Worm (Caenorhabditis elegans) whole organism, mixed stage, embryonic: ENCODE measurements around the gene gpa-6.

Experiments
- M03D4.4 ChIP-seq: sonication (generic microtip); optimal IDR thresholded peaks from 2 replicates; lab custom pipeline; 2017; ENCODE audit warnings: mild to moderate bottlenecking, missing genetic modification characterization, missing compliant biosample characterization
- bed-3 ChIP-seq: fragments of 200-800 bp; sonication (Bioruptor generic); optimal IDR thresholded peaks from 3 replicates; lab custom pipeline; 2018; ENCODE audit warnings: mild to moderate bottlenecking, missing genetic modification characterization, moderate library complexity, missing compliant biosample characterization
- blmp-1 ChIP-seq: fragments of 150-350 bp; optimal IDR thresholded peaks from 2 replicates; lab custom pipeline; 2014; ENCODE audit warnings: missing biosample characterization, missing genetic modification characterization
- ceh-39 ChIP-seq: fragments of 150-350 bp; optimal IDR thresholded peaks from 2 replicates; lab custom pipeline; 2014; ENCODE audit warnings: missing biosample characterization, missing genetic modification characterization
- ces-1 ChIP-seq: fragments of 150-350 bp; optimal IDR thresholded peaks from 2 replicates; lab custom pipeline; 2014; ENCODE audit warnings: missing biosample characterization, missing genetic modification reagents, missing genetic modification characterization
- cnd-1 ChIP-seq: fragments of 200-800 bp; sonication (Bioruptor generic); optimal IDR thresholded peaks from 2 replicates; lab custom pipeline; 2018; ENCODE audit warnings: mild to moderate bottlenecking, missing genetic modification characterization, missing compliant biosample characterization
- drap-1 ChIP-seq: fragments of 200-800 bp; sonication (Bioruptor generic); optimal IDR thresholded peaks from 3 replicates; lab custom pipeline; 2018; ENCODE audit warnings: mild to moderate bottlenecking, missing genetic modification characterization, missing compliant biosample characterization
- elt-1 ChIP-seq: sonication (generic microtip); optimal IDR thresholded peaks from 2 replicates; lab custom pipeline; 2017; ENCODE audit warnings: missing genetic modification characterization, mild to moderate bottlenecking, missing compliant biosample characterization, antibody characterized with exemption, moderate library complexity, borderline replicate concordance; ENCODE audit not compliant: insufficient read depth
- elt-3 ChIP-seq: fragments of 150-350 bp; optimal IDR thresholded peaks from 2 replicates; lab custom pipeline; 2014; ENCODE audit warnings: missing biosample characterization, missing genetic modification characterization
- flh-1 ChIP-seq: fragments of 200-800 bp; sonication (Bioruptor generic); optimal IDR thresholded peaks from 2 replicates; lab custom pipeline; 2018; ENCODE audit warnings: mild to moderate bottlenecking, missing genetic modification characterization, moderate library complexity, missing compliant biosample characterization
- ham-2 ChIP-seq: fragments of 200-800 bp; sonication (Bioruptor generic); optimal IDR thresholded peaks from 2 replicates; lab custom pipeline; 2018; ENCODE audit warnings: mild to moderate bottlenecking, missing genetic modification characterization, missing compliant biosample characterization
- hlh-1 ChIP-seq: fragments of 150-350 bp; optimal IDR thresholded peaks from 2 replicates; lab custom pipeline; 2014; ENCODE audit warnings: missing biosample characterization, missing genetic modification reagents, missing genetic modification characterization
- lin-13 ChIP-seq: fragments of 150-350 bp; optimal IDR thresholded peaks from 2 replicates; lab custom pipeline; 2014; ENCODE audit warnings: missing biosample characterization, missing genetic modification characterization
- lin-32 ChIP-seq: fragments of 200-800 bp; sonication (Bioruptor generic); optimal IDR thresholded peaks from 2 replicates; lab custom pipeline; 2018; ENCODE audit warnings: mild to moderate bottlenecking, missing genetic modification characterization, missing compliant biosample characterization
- mab-5 ChIP-seq: fragments of 150-350 bp; optimal IDR thresholded peaks from 2 replicates; lab custom pipeline; 2014; ENCODE audit warnings: missing biosample characterization, missing genetic modification characterization
- mep-1 ChIP-seq: fragments of 150-350 bp; optimal IDR thresholded peaks from 2 replicates; lab custom pipeline; 2017; ENCODE audit warnings: missing biosample characterization, missing genetic modification reagents, missing genetic modification characterization, inconsistent platforms
- mls-2 ChIP-seq: sonication (generic microtip); optimal IDR thresholded peaks from 2 replicates; lab custom pipeline; 2016; ENCODE audit warnings: mild to moderate bottlenecking, missing genetic modification characterization, moderate library complexity, missing compliant biosample characterization
- nhr-12 ChIP-seq: fragments of 150-350 bp; optimal IDR thresholded peaks from 2 replicates; lab custom pipeline; 2014; ENCODE audit warnings: missing biosample characterization, missing genetic modification characterization
- nhr-2 ChIP-seq: fragments of 150-350 bp; optimal IDR thresholded peaks from 2 replicates; lab custom pipeline; 2014; ENCODE audit warnings: missing biosample characterization, missing genetic modification characterization
- nhr-237 ChIP-seq: fragments of 150-350 bp; optimal IDR thresholded peaks from 2 replicates; lab custom pipeline; 2014; ENCODE audit warnings: missing biosample characterization, missing genetic modification characterization
- nhr-28 ChIP-seq: fragments of 150-350 bp; optimal IDR thresholded peaks from 2 replicates; lab custom pipeline; 2014; ENCODE audit warnings: missing biosample characterization, missing genetic modification characterization
- sem-2 ChIP-seq: fragments of 200-800 bp; sonication (Bioruptor generic); optimal IDR thresholded peaks from 2 replicates; lab custom pipeline; 2018; ENCODE audit warnings: mild to moderate bottlenecking, missing genetic modification characterization, missing compliant biosample characterization
- snpc-4 ChIP-seq: fragments of 150-350 bp; optimal IDR thresholded peaks from 2 replicates; lab custom pipeline; 2014; ENCODE audit warnings: missing biosample characterization, missing genetic modification characterization
- sptf-1 ChIP-seq: sonication (generic microtip); optimal IDR thresholded peaks from 2 replicates; lab custom pipeline; 2017; ENCODE audit warnings: mild to moderate bottlenecking, missing genetic modification characterization, moderate library complexity, missing compliant biosample characterization
- tbx-8 ChIP-seq: fragments of 200-800 bp; sonication (Bioruptor generic); optimal IDR thresholded peaks from 2 replicates; lab custom pipeline; 2018; ENCODE audit warnings: mild to moderate bottlenecking, missing genetic modification characterization, moderate library complexity, missing compliant biosample characterization
- unc-120 ChIP-seq: sonication (generic microtip); optimal IDR thresholded peaks from 2 replicates; lab custom pipeline; 2017; ENCODE audit warnings: missing genetic modification characterization, missing compliant biosample characterization; ENCODE audit not compliant: poor library complexity, severe bottlenecking
- unc-39 ChIP-seq: fragments of 150-350 bp; optimal IDR thresholded peaks from 2 replicates; lab custom pipeline; 2014; ENCODE audit warnings: missing biosample characterization, missing genetic modification characterization
- unc-62 ChIP-seq: fragments of 150-350 bp; optimal IDR thresholded peaks from 2 replicates; lab custom pipeline; 2014; ENCODE audit warnings: missing biosample characterization, missing genetic modification reagents, missing genetic modification characterization
- zip-8 ChIP-seq: fragments of 150-350 bp; optimal IDR thresholded peaks from 2 replicates; lab custom pipeline; 2014; ENCODE audit warnings: missing biosample characterization, missing genetic modification characterization
- ztf-11 ChIP-seq: fragments of 150-350 bp; optimal IDR thresholded peaks from 2 replicates; lab custom pipeline; 2014; ENCODE audit warnings: missing biosample characterization, missing genetic modification characterization

Gene gpa-6

DNA sequence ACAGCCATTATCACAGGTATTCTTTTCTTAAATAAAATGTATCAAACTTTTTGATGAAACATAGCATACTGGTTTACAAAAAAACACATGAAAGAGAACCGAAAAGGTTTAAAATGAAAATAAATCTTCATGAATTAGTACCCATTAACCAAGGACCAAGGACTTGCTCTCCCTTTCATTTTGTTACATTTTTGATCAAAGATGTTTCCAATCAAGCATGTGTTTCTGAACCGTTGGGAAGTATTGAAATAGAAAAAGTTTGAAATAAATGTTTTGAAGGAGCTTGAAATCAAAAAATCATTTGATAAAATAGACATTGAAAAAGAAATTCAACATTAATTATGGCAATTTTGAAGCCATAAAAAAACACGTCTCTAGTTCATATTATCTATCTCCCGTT is 21.5 kb downstream of the gpa-6 start:
- no peak for TF ChIP-seq elt-3 (tag; lab: Kevin White, UChicago)
- no peak for TF ChIP-seq ces-1 (GFP tag; lab: Kevin White, UChicago)
- no peak for TF ChIP-seq M03D4.4 (tag; lab: Kevin White, UChicago)
- no peak for TF ChIP-seq mls-2 (tag; lab: Kevin White, UChicago)
- no peak for TF ChIP-seq mab-5 (tag; lab: Kevin White, UChicago)
- TF ChIP-seq blmp-1 (tag; lab: Kevin White, UChicago): no peak
- no peak for TF ChIP-seq nhr-12 (tag; lab: Kevin White, UChicago)
- TF ChIP-seq ceh-39 (tag; lab: Kevin White, UChicago): no peak
- TF ChIP-seq nhr-2 (tag; lab: Kevin White, UChicago): no peak
- TF ChIP-seq snpc-4: no peak
- no peak for TF ChIP-seq ztf-11 (tag; lab: Kevin White, UChicago)
- no peak for TF ChIP-seq ham-2 (GFP tag; lab: Kevin White, UChicago)
- no peak for TF ChIP-seq mep-1 (tag; lab: Kevin White, UChicago)
- TF ChIP-seq flh-1 (GFP tag; lab: Kevin White, UChicago): no peak
- no peak for TF ChIP-seq sem-2
- no peak for TF ChIP-seq nhr-237
- TF ChIP-seq, all 35 proteins: peak for 0

DNA sequence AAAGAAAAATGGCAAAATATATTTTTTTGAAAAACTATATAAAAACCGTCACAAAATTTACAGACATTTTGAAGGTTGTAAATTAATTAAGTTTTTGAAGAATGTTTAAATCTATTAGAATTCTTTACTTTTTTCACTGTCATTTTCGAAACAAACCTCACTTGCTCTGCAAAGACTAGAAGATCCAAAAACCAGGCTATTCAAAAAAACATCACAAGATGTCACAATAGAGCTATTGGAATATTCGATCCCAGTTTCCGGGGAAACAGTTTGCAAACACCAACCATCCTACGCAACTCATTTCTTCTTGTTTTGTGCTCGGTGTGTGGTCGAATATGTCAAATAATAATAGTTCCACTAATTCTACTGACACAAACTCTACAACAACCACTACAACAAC is 25.8 kb downstream of the gpa-6 start, which contains the start of gene R12H7.4:
Gene R12H7.4 (plus strand): TSS at position 301 of the 400 bp plus-strand sequence.
- TF ChIP-seq tbx-8 (GFP tag; lab: Kevin White, UChicago): no peak
- TF ChIP-seq elt-1 (tag; lab: Kevin White, UChicago): no peak
- no peak for TF ChIP-seq unc-62
- no peak for TF ChIP-seq nhr-28 (tag; lab: Kevin White, UChicago)
- no peak for TF ChIP-seq zip-8 (tag; lab: Kevin White, UChicago)
- no peak for TF ChIP-seq unc-39 (tag; lab: Kevin White, UChicago)
- TF ChIP-seq ham-2 (GFP tag; lab: Kevin White, UChicago): no peak
- TF ChIP-seq ceh-39 (tag; lab: Kevin White, UChicago): no peak
- TF ChIP-seq lin-13 (tag; lab: Kevin White, UChicago): no peak
- TF ChIP-seq elt-3 (tag; lab: Kevin White, UChicago): no peak
- no peak for TF ChIP-seq blmp-1 (tag; lab: Kevin White, UChicago)
- TF ChIP-seq ces-1 (GFP tag; lab: Kevin White, UChicago): no peak
- TF ChIP-seq sptf-1: no peak
- no peak for TF ChIP-seq cnd-1 (tag; lab: Kevin White, UChicago)
- TF ChIP-seq mep-1 (tag; lab: Kevin White, UChicago): no peak
- TF ChIP-seq nhr-12 (tag; lab: Kevin White, UChicago): no peak

DNA sequence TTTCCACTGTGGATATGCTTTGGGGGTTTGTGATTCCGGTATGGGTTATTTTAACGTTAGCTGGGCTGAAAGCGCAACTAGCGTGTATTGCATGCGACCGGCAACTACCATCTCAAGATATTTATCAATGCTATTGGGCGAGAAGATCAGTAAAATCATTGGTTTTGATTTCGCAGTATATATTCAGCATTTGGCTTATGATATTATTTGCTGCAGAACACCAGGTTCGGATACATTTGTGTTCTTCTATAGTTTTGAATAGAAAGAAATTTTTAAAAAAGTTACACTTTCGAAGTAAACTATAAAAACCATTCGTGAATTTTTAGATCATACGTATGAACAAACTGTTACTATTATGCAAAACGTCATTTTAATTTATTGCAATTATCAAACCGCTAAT is 26.9 kb downstream of the gpa-6 start:
- TF ChIP-seq drap-1 (GFP tag; lab: Kevin White, UChicago) (no peak), nhr-2 (tag; lab: Kevin White, UChicago) (no peak), snpc-4 (no peak), bed-3 (no peak), zip-8 (tag; lab: Kevin White, UChicago) (no peak), M03D4.4 (tag; lab: Kevin White, UChicago) (no peak), mab-5 (tag; lab: Kevin White, UChicago) (no peak), sptf-1 (no peak), mep-1 (tag; lab: Kevin White, UChicago) (no peak), nhr-12 (tag; lab: Kevin White, UChicago) (no peak), mls-2 (tag; lab: Kevin White, UChicago) (no peak), cnd-1 (tag; lab: Kevin White, UChicago) (no peak), nhr-237 (no peak), unc-120 (tag; lab: Kevin White, UChicago) (no peak), ham-2 (GFP tag; lab: Kevin White, UChicago) (no peak)

DNA sequence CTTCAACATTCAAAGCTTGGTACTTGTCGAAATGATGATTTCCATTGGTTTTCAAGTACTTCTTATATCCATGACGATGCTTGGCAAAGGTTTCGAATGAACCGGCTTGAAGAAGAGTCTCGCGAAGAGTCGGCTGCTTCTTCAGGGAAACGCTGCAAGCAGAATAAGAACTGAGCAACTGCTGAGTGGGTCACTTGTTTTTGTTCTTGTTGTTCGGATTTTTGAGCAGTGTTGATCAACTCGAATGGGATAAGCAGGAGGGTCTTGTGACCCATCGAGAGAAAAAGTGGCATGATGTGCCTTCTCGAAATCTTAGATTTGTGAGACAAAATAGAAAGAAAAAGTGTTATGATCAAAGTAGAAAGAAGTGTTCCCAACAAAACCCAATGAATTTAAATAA is 29.6 kb downstream of the gpa-6 start:
- TF ChIP-seq hlh-1 (peak; percentile 4), nhr-12 (tag; lab: Kevin White, UChicago) (no peak)

DNA sequence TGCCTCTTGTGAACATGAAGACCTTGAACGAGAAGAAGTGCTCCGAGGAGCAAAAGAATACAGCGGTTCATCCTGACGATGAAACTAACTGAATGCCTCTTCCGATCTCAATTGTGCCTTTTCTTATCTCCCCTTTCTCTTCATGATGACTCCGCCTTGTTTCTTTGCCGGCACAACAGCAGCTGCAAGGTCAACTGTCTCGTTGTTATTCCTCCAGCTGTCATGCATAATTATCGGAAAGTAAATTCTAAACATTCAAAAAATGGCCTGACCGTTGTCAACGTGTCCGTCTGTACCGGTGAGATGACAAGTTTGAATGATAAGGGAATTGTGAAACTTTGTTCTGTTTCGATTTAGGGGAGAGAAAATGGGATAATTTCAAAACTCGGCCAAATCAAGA is 30.3 kb downstream of the gpa-6 start, which contains the start of gene asp-4:
Gene asp-4 (minus strand): TSS at position 106 of the 400 bp plus-strand sequence.
- TF ChIP-seq lin-32 (GFP tag; lab: Kevin White, UChicago) (peak; percentile 80), hlh-1 (peak; percentile 51), cnd-1 (tag; lab: Kevin White, UChicago) (peak; percentile 84), nhr-2 (tag; lab: Kevin White, UChicago) (peak; percentile 14), lin-13 (tag; lab: Kevin White, UChicago) (no peak), mep-1 (tag; lab: Kevin White, UChicago) (peak; percentile 37), elt-3 (tag; lab: Kevin White, UChicago) (no peak)
